Fruit fly (Drosophila melanogaster) whole organism, adult: ENCODE results near the gene CG15638.

Source experiments
- CG11617 ChIP-seq: fragments of 200-800 bp; sonication (Bioruptor generic); optimal IDR thresholded peaks from 2 replicates; lab custom pipeline; 2017; ENCODE audit warnings: mild to moderate bottlenecking, missing biosample characterization, missing genetic modification reagents, missing genetic modification characterization
- CG12768 ChIP-seq: fragments of 200-800 bp; sonication (Bioruptor generic); optimal IDR thresholded peaks from 2 replicates; lab custom pipeline; 2017; ENCODE audit warnings: missing biosample characterization, missing genetic modification characterization, mild to moderate bottlenecking, moderate library complexity, missing genetic modification reagents
- CG14711 ChIP-seq: fragments of 200-800 bp; sonication (Bioruptor generic); optimal IDR thresholded peaks from 2 replicates; lab custom pipeline; 2018; ENCODE audit warnings: missing biosample characterization, mild to moderate bottlenecking, missing genetic modification characterization, moderate library complexity
- CG1620 ChIP-seq: fragments of 200-800 bp; sonication (Bioruptor generic); optimal IDR thresholded peaks from 2 replicates; lab custom pipeline; 2016; ENCODE audit warnings: missing biosample characterization, missing genetic modification characterization
- CG33017 ChIP-seq: fragments of 200-800 bp; sonication (Bioruptor generic); optimal IDR thresholded peaks from 2 replicates; lab custom pipeline; 2018; ENCODE audit warnings: missing biosample characterization, mild to moderate bottlenecking, missing genetic modification characterization, moderate library complexity
- CG5204 ChIP-seq: fragments of 200-800 bp; sonication (Bioruptor generic); optimal IDR thresholded peaks from 2 replicates; lab custom pipeline; 2016; ENCODE audit warnings: missing biosample characterization, missing genetic modification characterization
- CG7045 ChIP-seq: fragments of 200-800 bp; sonication (Bioruptor generic); optimal IDR thresholded peaks from 2 replicates; lab custom pipeline; 2017; ENCODE audit warnings: missing biosample characterization, mild to moderate bottlenecking, missing genetic modification characterization
- CG7101 ChIP-seq: fragments of 200-800 bp; sonication (Bioruptor generic); optimal IDR thresholded peaks from 2 replicates; lab custom pipeline; 2018; ENCODE audit warnings: missing biosample characterization, mild to moderate bottlenecking, missing genetic modification characterization, moderate library complexity
- Clk ChIP-seq: fragments of 200-800 bp; sonication (Bioruptor generic); optimal IDR thresholded peaks from 2 replicates; lab custom pipeline; 2017; ENCODE audit warnings: missing biosample characterization, missing genetic modification characterization
- Crg-1 ChIP-seq: fragments of 200-800 bp; sonication (Bioruptor generic); optimal IDR thresholded peaks from 2 replicates; lab custom pipeline; 2016; ENCODE audit warnings: missing biosample characterization, missing genetic modification characterization
- Hr96 ChIP-seq: fragments of 200-800 bp; sonication (Bioruptor generic); optimal IDR thresholded peaks from 2 replicates; lab custom pipeline; 2016; ENCODE audit warnings: missing biosample characterization, missing genetic modification characterization
- Mnt ChIP-seq: fragments of 200-800 bp; sonication (Bioruptor generic); optimal IDR thresholded peaks from 2 replicates; lab custom pipeline; 2016; ENCODE audit warnings: missing biosample characterization, mild to moderate bottlenecking, missing genetic modification characterization
- bab1 ChIP-seq: fragments of 200-800 bp; sonication (Bioruptor generic); optimal IDR thresholded peaks from 3 replicates; lab custom pipeline; 2019; ENCODE audit warnings: missing biosample characterization, mild to moderate bottlenecking, missing genetic modification characterization, moderate library complexity
- cic ChIP-seq: fragments of 200-800 bp; sonication (Bioruptor generic); optimal IDR thresholded peaks from 2 replicates; lab custom pipeline; 2017; ENCODE audit warnings: missing biosample characterization, mild to moderate bottlenecking, missing genetic modification characterization, moderate library complexity
- cnc ChIP-seq, 2 experiments: fragments of >200 bp; optimal IDR thresholded peaks; 2 replicates each; lab custom pipeline; 2017
- kay ChIP-seq: fragments of 200-800 bp; sonication (Bioruptor generic); peaks from one replicate; lab custom pipeline; 2016; ENCODE audit warnings: missing biosample characterization, missing genetic modification characterization, borderline replicate concordance
- ovo ChIP-seq: fragments of 200-800 bp; sonication (Bioruptor generic); optimal IDR thresholded peaks from 2 replicates; lab custom pipeline; 2016; ENCODE audit warnings: missing biosample characterization, missing genetic modification characterization
- pad ChIP-seq: fragments of 200-800 bp; sonication (Bioruptor generic); optimal IDR thresholded peaks from 3 replicates; lab custom pipeline; 2017; ENCODE audit warnings: missing biosample characterization, missing genetic modification characterization, mild to moderate bottlenecking, moderate library complexity, missing genetic modification reagents
- tj ChIP-seq: fragments of 200-800 bp; sonication (Bioruptor generic); optimal IDR thresholded peaks from 3 replicates; lab custom pipeline; 2017; ENCODE audit warnings: missing biosample characterization, mild to moderate bottlenecking, missing genetic modification characterization, moderate library complexity
- toe ChIP-seq: fragments of 200-800 bp; sonication (Bioruptor generic); optimal IDR thresholded peaks from 2 replicates; lab custom pipeline; 2016; ENCODE audit warnings: missing biosample characterization, missing genetic modification characterization

CG15638 gene

DNA sequence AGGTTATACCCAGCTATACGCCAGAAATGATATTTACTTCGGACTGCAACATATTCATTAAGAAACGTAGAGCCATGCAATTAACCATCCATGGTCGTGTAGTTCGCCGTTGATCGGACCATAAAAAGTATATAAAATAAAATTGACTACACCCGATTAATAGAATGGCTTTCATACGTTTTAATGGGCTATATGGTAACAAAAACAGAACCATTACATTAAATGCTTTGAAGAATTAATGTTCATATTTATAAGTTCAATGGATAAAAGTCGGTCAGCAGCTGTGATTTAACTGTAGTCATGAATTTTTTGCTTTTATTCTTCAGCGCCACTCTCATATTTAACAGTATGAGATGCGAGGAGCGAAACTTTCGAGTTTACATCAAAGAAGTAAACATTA is 3.1 kb downstream of the CG15638 start, which contains the start of gene CG33645:
Gene CG33645, plus strand, starts transcription at position 301 of the 400 bp plus-strand sequence.
- TF ChIP-seq CG33017 (tag; lab: Kevin White, UChicago) (no peak), pad (GFP tag; lab: Kevin White, UChicago) (no peak), CG1620 (GFP tag; lab: Kevin White, UChicago) (no peak), CG14711 (tag; lab: Kevin White, UChicago) (no peak)

DNA sequence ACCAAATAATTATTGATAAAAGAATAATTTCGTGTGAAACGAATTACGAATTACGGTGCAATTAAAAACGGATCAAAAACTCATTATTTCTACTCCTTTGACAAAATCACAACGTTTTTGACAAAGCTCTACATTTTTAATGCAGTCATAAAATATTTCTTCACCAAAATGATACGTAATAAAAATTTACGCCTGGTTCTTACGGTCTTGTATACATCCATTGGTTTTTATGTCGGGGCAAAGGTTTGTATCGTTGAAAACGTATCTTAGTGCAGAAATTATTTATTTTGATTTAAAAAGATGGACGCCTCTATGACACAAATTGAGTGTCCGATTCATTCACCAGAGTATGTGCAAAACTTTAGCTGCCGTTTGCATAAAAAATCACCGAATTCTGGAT is 3.8 kb downstream of the CG15638 start, which contains the start of gene CG33644:
Gene CG33644, plus strand, starts transcription at position 301 of the 400 bp plus-strand sequence.
- TF ChIP-seq ovo (GFP tag; lab: Kevin White, UChicago) (no peak), CG33017 (tag; lab: Kevin White, UChicago) (no peak), cic (GFP tag; lab: Kevin White, UChicago) (no peak), Hr96 (GFP tag; lab: Kevin White, UChicago) (no peak), CG5204 (no peak), bab1 (GFP tag; lab: Kevin White, UChicago) (no peak), CG11617 (no peak), toe (GFP tag; lab: Kevin White, UChicago) (no peak)

DNA sequence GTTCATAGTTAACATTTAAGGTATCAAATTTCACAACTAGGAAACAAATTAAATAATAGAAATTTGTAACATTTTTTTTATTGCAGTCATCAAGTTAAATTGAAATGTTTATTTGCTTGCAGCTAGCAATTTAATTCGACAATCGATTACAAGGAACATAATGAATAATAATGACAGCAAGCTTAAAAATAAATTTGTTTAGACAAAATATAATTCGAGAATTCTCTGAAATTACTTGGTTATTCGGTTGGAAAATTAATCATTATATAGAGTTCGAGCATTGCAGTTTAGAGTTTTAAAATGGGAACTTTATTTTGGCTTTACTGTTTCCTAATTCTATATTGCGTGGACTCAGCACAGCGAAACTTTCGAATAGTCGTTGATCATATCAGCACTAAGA is 4.8 kb downstream of the CG15638 start, which contains the start of gene CG33643:
Gene CG33643, plus strand, starts transcription at position 301 of the 400 bp plus-strand sequence.
- TF ChIP-seq cic (GFP tag; lab: Kevin White, UChicago) (no peak), CG1620 (GFP tag; lab: Kevin White, UChicago) (no peak), CG5204 (no peak), Clk (GFP tag; lab: Kevin White, UChicago) (no peak), CG11617 (no peak), Crg-1 (GFP tag; lab: Kevin White, UChicago) (no peak), CG7045 (GFP tag; lab: Kevin White, UChicago) (no peak), bab1 (GFP tag; lab: Kevin White, UChicago) (no peak), kay (no peak), toe (GFP tag; lab: Kevin White, UChicago) (no peak), CG12768 (GFP tag; lab: Kevin White, UChicago) (no peak), pad (GFP tag; lab: Kevin White, UChicago) (no peak), CG33017 (tag; lab: Kevin White, UChicago) (no peak), Hr96 (GFP tag; lab: Kevin White, UChicago) (no peak), CG7101 (tag; lab: Kevin White, UChicago) (no peak), ovo (GFP tag; lab: Kevin White, UChicago) (no peak), CG14711 (tag; lab: Kevin White, UChicago) (no peak)

DNA sequence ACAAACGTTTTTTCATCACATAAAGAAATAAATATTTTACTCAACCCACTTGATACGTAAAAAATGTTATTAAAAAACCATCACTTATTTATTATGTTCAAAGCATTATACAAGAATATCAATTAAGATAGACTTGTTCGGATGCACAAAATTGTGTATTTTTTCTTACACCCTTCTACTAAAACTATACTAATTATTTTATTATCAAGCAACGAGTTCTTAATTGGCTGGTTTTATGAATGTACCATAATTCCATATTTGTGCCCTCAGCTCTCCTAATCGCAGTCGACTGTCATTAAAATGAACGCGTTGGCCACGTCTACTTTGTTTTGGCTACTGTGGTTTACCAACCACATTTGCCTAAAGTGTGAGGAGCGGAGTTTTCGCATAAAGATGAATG is 5.9 kb downstream of the CG15638 start, which contains the start of gene CG33642:
Gene CG33642, plus strand, starts transcription at position 301 of the 400 bp plus-strand sequence.
- TF ChIP-seq ovo (GFP tag; lab: Kevin White, UChicago) (no peak), Hr96 (GFP tag; lab: Kevin White, UChicago) (no peak), CG7101 (tag; lab: Kevin White, UChicago) (no peak), toe (GFP tag; lab: Kevin White, UChicago) (no peak), Mnt (GFP tag; lab: Kevin White, UChicago) (no peak), CG5204 (no peak), tj (GFP tag; lab: Kevin White, UChicago) (no peak), Clk (GFP tag; lab: Kevin White, UChicago) (no peak), cic (GFP tag; lab: Kevin White, UChicago) (no peak), pad (GFP tag; lab: Kevin White, UChicago) (no peak), CG33017 (tag; lab: Kevin White, UChicago) (no peak), cnc (optimal IDR thresholded peaks at IDR 0.05; lab: Kevin White, UChicago) (no peak), CG7045 (GFP tag; lab: Kevin White, UChicago) (no peak), CG14711 (tag; lab: Kevin White, UChicago) (no peak), CG11617 (no peak), CG12768 (GFP tag; lab: Kevin White, UChicago) (no peak), CG1620 (GFP tag; lab: Kevin White, UChicago) (no peak), bab1 (GFP tag; lab: Kevin White, UChicago) (no peak)

DNA sequence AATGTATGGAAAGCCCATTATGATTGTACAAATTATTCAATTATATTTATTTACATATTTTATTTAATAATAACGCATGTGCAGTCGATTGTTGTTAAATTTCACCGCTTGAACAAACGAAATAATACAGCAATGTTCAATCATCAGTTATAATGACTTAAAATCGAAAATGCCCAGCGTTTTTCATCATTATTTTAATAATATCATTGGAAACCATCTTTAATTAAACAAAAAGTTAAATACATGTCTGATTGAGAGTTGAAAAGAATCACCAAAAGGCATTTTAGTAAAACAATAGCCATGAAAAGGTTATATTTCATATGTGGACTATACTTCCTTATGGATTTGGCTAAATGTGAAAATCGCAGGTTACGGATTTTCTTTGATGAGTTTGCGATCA is 6.8 kb downstream of the CG15638 start, which contains the start of gene CG33641:
Gene CG33641, plus strand, starts transcription at position 301 of the 400 bp plus-strand sequence.
- TF ChIP-seq Hr96 (GFP tag; lab: Kevin White, UChicago) = no peak

DNA sequence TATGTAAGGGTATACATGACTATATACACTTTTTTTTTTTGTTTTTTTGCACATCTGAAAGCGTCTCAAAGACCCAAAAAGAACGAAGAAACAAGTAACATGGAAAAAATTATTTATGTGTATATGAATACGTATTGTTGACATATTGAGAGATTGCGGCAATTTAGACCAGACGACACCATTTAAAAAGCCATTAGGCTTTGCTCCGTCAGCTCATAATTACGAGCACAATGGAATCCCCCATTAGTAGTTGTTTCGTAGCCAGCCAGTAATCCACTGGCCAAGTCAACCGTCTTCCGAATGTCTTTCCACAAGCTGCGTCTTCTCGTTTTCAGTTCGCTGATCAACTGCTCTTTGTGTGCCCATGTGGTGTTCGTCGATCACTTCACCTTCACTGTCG is 8.0 kb downstream of the CG15638 start, which contains the start of gene CG33640:
Gene CG33640, plus strand, starts transcription at position 301 of the 400 bp plus-strand sequence.
- TF ChIP-seq bab1 (GFP tag; lab: Kevin White, UChicago) = no peak
- no peak for TF ChIP-seq CG14711 (tag; lab: Kevin White, UChicago)
- no peak for TF ChIP-seq CG12768 (GFP tag; lab: Kevin White, UChicago)

DNA sequence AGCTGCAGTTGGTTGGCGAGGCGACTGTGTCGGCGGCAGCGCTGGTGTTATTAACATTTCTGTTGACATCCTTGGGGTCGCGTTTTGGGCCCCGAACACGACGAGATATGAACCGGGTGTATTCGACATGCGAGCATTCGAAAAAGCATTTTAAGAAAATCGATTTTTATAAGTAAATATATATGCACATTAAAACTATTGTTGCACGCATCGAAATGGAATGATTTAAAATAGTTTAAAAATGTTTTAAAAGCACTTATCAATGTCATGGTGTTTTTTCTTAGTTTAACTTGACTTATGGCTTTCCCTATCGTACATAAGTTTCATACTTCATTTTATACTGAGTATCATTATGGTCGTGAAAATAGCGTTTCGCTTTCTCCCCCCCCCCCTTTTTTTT is 13.8 kb downstream of the CG15638 start:
- TF ChIP-seq Mnt (GFP tag; lab: Kevin White, UChicago) (no peak), pad (GFP tag; lab: Kevin White, UChicago) (no peak), tj (GFP tag; lab: Kevin White, UChicago) (no peak), CG7045 (GFP tag; lab: Kevin White, UChicago) (no peak), CG1620 (GFP tag; lab: Kevin White, UChicago) (no peak), CG7101 (tag; lab: Kevin White, UChicago) (no peak), cic (GFP tag; lab: Kevin White, UChicago) (no peak), ovo (GFP tag; lab: Kevin White, UChicago) (no peak), cnc (optimal IDR thresholded peaks at IDR 0.05; lab: Kevin White, UChicago) (no peak), CG5204 (no peak), CG12768 (GFP tag; lab: Kevin White, UChicago) (no peak), Clk (GFP tag; lab: Kevin White, UChicago) (no peak), bab1 (GFP tag; lab: Kevin White, UChicago) (no peak), Crg-1 (GFP tag; lab: Kevin White, UChicago) (no peak), kay (no peak), Hr96 (GFP tag; lab: Kevin White, UChicago) (no peak), CG14711 (tag; lab: Kevin White, UChicago) (no peak)
